ENCODE assay signal across 5 fruit fly cellular contexts in genomic region chr3L:3399249-3399922, dm6.
A peak's percentile ranks its signal among the peaks of the same experiment; 100 is the strongest.
TF ChIP-seq lines count a peak whose summit lies in the region.

No protein-coding gene starts in this region.

- TF ChIP-seq CTCF in whole organism, embryonic (GFP tag; optimal IDR thresholded peaks at IDR 0.05; lab: Kevin White, UChicago) = no peak

TF ChIP-seq in whole organism, adult, 20 proteins besides CTCF, POLR2A, EP300 and RAD21:
- TF ChIP-seq tj (GFP tag; optimal IDR thresholded peaks at IDR 0.05; lab: Kevin White, UChicago) = no peak
- TF ChIP-seq CG12768 (GFP tag; optimal IDR thresholded peaks at IDR 0.05; lab: Kevin White, UChicago) = no peak
- TF ChIP-seq CG33017 (tag; optimal IDR thresholded peaks at IDR 0.05; lab: Kevin White, UChicago) = peak; percentile 8
- TF ChIP-seq CG5204 (GFP tag; optimal IDR thresholded peaks at IDR 0.05; lab: Kevin White, UChicago) = no peak
- no peak for TF ChIP-seq CG14711 (tag; optimal IDR thresholded peaks at IDR 0.05; lab: Kevin White, UChicago)
- TF ChIP-seq cic (GFP tag; optimal IDR thresholded peaks at IDR 0.05; lab: Kevin White, UChicago) = peak; percentile 51
- TF ChIP-seq pad (GFP tag; optimal IDR thresholded peaks at IDR 0.05; lab: Kevin White, UChicago) = no peak
- no peak for TF ChIP-seq toe (GFP tag; optimal IDR thresholded peaks at IDR 0.05; lab: Kevin White, UChicago)
- TF ChIP-seq CG7045 (GFP tag; optimal IDR thresholded peaks at IDR 0.05; lab: Kevin White, UChicago) = no peak

TF ChIP-seq in whole organism, embryonic, 481 proteins besides CTCF, POLR2A, EP300 and RAD21 (continues in another document):
- TF ChIP-seq CG8388 (GFP tag; optimal IDR thresholded peaks at IDR 0.05; lab: Kevin White, UChicago) (peak; percentile 23), Sox102F (GFP tag; optimal IDR thresholded peaks at IDR 0.05; lab: Kevin White, UChicago) (peak; percentile 38), Drgx (GFP tag; IDR thresholded peaks at IDR 0.05; lab: Robert Waterston, UW) (peak; percentile 62), CG31441 (GFP tag; IDR thresholded peaks at IDR 0.05; lab: Robert Waterston, UW) (peak; percentile 34; the same call in 1 of the 2 replicates), unpg (GFP tag; optimal IDR thresholded peaks at IDR 0.05; lab: Kevin White, UChicago) (peak; percentile 11), CG15696 (tag; optimal IDR thresholded peaks at IDR 0.05; lab: Kevin White, UChicago) (peak; percentile 16), prd (optimal IDR thresholded peaks at IDR 0.05; lab: Kevin White, UChicago) (no peak), prd (GFP tag; IDR thresholded peaks at IDR 0.05; lab: Robert Waterston, UW) (0 out of 3 replicates have a peak, but pooled peaks have one; percentile 21), gem (tag; optimal IDR thresholded peaks at IDR 0.05; lab: Kevin White, UChicago) (peak; percentile 36), row (GFP tag; IDR thresholded peaks at IDR 0.05; lab: Robert Waterston, UW) (0 out of 3 replicates have a peak, but pooled peaks have one; percentile 7), Med (GFP tag; lab: Kevin White, UChicago) (peak; percentile 26), CG31224 (GFP tag; IDR thresholded peaks at IDR 0.05; lab: Robert Waterston, UW) (no peak), sens (GFP tag; lab: Kevin White, UChicago) (peak; percentile 84), schlank (tag; optimal IDR thresholded peaks at IDR 0.05; lab: Kevin White, UChicago) (no peak), trem (tag; optimal IDR thresholded peaks at IDR 0.05; lab: Kevin White, UChicago) (peak; percentile 68), CG17829 (tag; optimal IDR thresholded peaks at IDR 0.05; lab: Kevin White, UChicago) (peak; percentile 13), CG12391 (tag; optimal IDR thresholded peaks at IDR 0.05; lab: Kevin White, UChicago) (peak; percentile 26), zf30C (GFP tag; optimal IDR thresholded peaks at IDR 0.05; lab: Kevin White, UChicago) (peak; percentile 6), CG4424 (GFP tag; optimal IDR thresholded peaks at IDR 0.05; lab: Kevin White, UChicago) (peak; percentile 16), CG12744 (GFP tag; optimal IDR thresholded peaks at IDR 0.05; lab: Kevin White, UChicago) (no peak), CG8765 (GFP tag; IDR thresholded peaks at IDR 0.05; lab: Robert Waterston, UW) (no peak)

TF ChIP-seq in whole organism, prepupa, 60 proteins besides CTCF, POLR2A, EP300 and RAD21 (continues in another document):
- TF ChIP-seq vri (GFP tag; optimal IDR thresholded peaks at IDR 0.05; lab: Kevin White, UChicago) (peak; percentile 25), CG8119 (GFP tag; IDR thresholded peaks at IDR 0.05; lab: Robert Waterston, UW) (peak; percentile 85), ss (GFP tag; optimal IDR thresholded peaks at IDR 0.05; lab: Kevin White, UChicago) (peak; percentile 44 to 73), Sox102F (GFP tag; optimal IDR thresholded peaks at IDR 0.05; lab: Kevin White, UChicago) (peak; percentile 89), dac (GFP tag; optimal IDR thresholded peaks at IDR 0.05; lab: Kevin White, UChicago) (peak; percentile 76), Sox15 (GFP tag; optimal IDR thresholded peaks at IDR 0.05; lab: Kevin White, UChicago) (peak; percentile 84), CG6163 (GFP tag; IDR thresholded peaks at IDR 0.05; lab: Robert Waterston, UW) (peak; percentile 72; the same call in 2 of the 3 replicates), CG10669 (GFP tag; optimal IDR thresholded peaks at IDR 0.05; lab: Kevin White, UChicago) (peak; percentile 84), fkh (GFP tag; optimal IDR thresholded peaks at IDR 0.05; lab: Kevin White, UChicago) (no peak), CG6808 (GFP tag; optimal IDR thresholded peaks at IDR 0.05; lab: Kevin White, UChicago) (peak; percentile 77), Hr39 (GFP tag; optimal IDR thresholded peaks at IDR 0.05; lab: Kevin White, UChicago) (peak; percentile 88), CG10631 (GFP tag; optimal IDR thresholded peaks at IDR 0.05; lab: Kevin White, UChicago) (peak; percentile 90), CG4318 (GFP tag; optimal IDR thresholded peaks at IDR 0.05; lab: Kevin White, UChicago) (peak; percentile 84), Eip75B (GFP tag; optimal IDR thresholded peaks at IDR 0.05; lab: Kevin White, UChicago) (peak; percentile 91), CG9139 (GFP tag; optimal IDR thresholded peaks at IDR 0.05; lab: Kevin White, UChicago) (peak; percentile 41), acj6 (GFP tag; optimal IDR thresholded peaks at IDR 0.05; lab: Kevin White, UChicago) (peak; percentile 88), CG16779 (tag; optimal IDR thresholded peaks at IDR 0.05; lab: Kevin White, UChicago) (peak; percentile 75), CG34406 (GFP tag; optimal IDR thresholded peaks at IDR 0.05; lab: Kevin White, UChicago) (peak; percentile 91), achi (GFP tag; optimal IDR thresholded peaks at IDR 0.05; lab: Kevin White, UChicago) (peak; percentile 86), CG15336 (GFP tag; IDR thresholded peaks at IDR 0.05; lab: Robert Waterston, UW) (peak; percentile 85), CG11762 (GFP tag; optimal IDR thresholded peaks at IDR 0.05; lab: Kevin White, UChicago; ENCODE audit: insufficient read depth) (peak; percentile 81)

TF ChIP-seq in whole organism, pupa, 21 proteins besides CTCF, POLR2A, EP300 and RAD21:
- TF ChIP-seq CG8159 (tag; optimal IDR thresholded peaks at IDR 0.05; lab: Kevin White, UChicago) = peak; percentile 92
- peak; percentile 53 for TF ChIP-seq D1 (tag; optimal IDR thresholded peaks at IDR 0.05; lab: Kevin White, UChicago)
- peak; percentile 85 for TF ChIP-seq CG9948 (tag; optimal IDR thresholded peaks at IDR 0.05; lab: Kevin White, UChicago)
- TF ChIP-seq CG15710 (tag; optimal IDR thresholded peaks at IDR 0.05; lab: Kevin White, UChicago) = peak; percentile 80
- TF ChIP-seq Pif1B (GFP tag; optimal IDR thresholded peaks at IDR 0.05; lab: Kevin White, UChicago) = peak; percentile 68
- TF ChIP-seq EcR (GFP tag; optimal IDR thresholded peaks at IDR 0.05; lab: Kevin White, UChicago) = peak; percentile 66
- no peak for TF ChIP-seq rn (GFP tag; IDR thresholded peaks at IDR 0.05; lab: Robert Waterston, UW)
- TF ChIP-seq CG17806 (tag; optimal IDR thresholded peaks at IDR 0.05; lab: Kevin White, UChicago) = peak; percentile 85
- peak; percentile 33 for TF ChIP-seq gl (tag; optimal IDR thresholded peaks at IDR 0.05; lab: Kevin White, UChicago)
- peak; percentile 87 for TF ChIP-seq Snoo (tag; optimal IDR thresholded peaks at IDR 0.05; lab: Kevin White, UChicago)
- peak; percentile 91 for TF ChIP-seq CG14655 (GFP tag; optimal IDR thresholded peaks at IDR 0.05; lab: Kevin White, UChicago)
- TF ChIP-seq CG4496 (GFP tag; IDR thresholded peaks at IDR 0.05; lab: Robert Waterston, UW) = peak; percentile 79
- TF ChIP-seq CG12605 (GFP tag; IDR thresholded peaks at IDR 0.05; lab: Robert Waterston, UW) = peak; percentile 43; the same call in 1 of the 2 replicates
- peak; percentile 41 for TF ChIP-seq CG13204 (GFP tag; optimal IDR thresholded peaks at IDR 0.05; lab: Kevin White, UChicago)
- TF ChIP-seq CG34367 (tag; optimal IDR thresholded peaks at IDR 0.05; lab: Kevin White, UChicago) = peak; percentile 70
- peak; percentile 65 for TF ChIP-seq Ets98B (GFP tag; IDR thresholded peaks at IDR 0.05; lab: Robert Waterston, UW)
- TF ChIP-seq fd96Ca (GFP tag; IDR thresholded peaks at IDR 0.05; lab: Robert Waterston, UW) = peak; percentile 58
- TF ChIP-seq CG10348 (GFP tag; IDR thresholded peaks at IDR 0.05; lab: Robert Waterston, UW) = peak; percentile 42; the same call in 1 of the 2 replicates
- peak; percentile 84 for TF ChIP-seq CG32121 (GFP tag; IDR thresholded peaks at IDR 0.05; lab: Robert Waterston, UW)
- peak; percentile 90 for TF ChIP-seq CG8301 (tag; optimal IDR thresholded peaks at IDR 0.05; lab: Kevin White, UChicago)
- peak; percentile 83 for TF ChIP-seq Pif1A (GFP tag; optimal IDR thresholded peaks at IDR 0.05; lab: Kevin White, UChicago)
TF ChIP-seq in whole organism, pupa: peak in this region for 20.

TF ChIP-seq in whole organism, wandering third instar larva, 38 proteins besides CTCF, POLR2A, EP300 and RAD21 (continues in another document):
- TF ChIP-seq psq (GFP tag; optimal IDR thresholded peaks at IDR 0.05; lab: Kevin White, UChicago) (peak; percentile 78), Jra (GFP tag; optimal IDR thresholded peaks at IDR 0.05; lab: Kevin White, UChicago) (no peak), dl (GFP tag; optimal IDR thresholded peaks at IDR 0.05; lab: Kevin White, UChicago; ENCODE audit: insufficient read depth in 1 of 2, partially characterized antibody in 2 of 2) (no peak), h (GFP tag; optimal IDR thresholded peaks at IDR 0.05; lab: Kevin White, UChicago) (peak; percentile 79), Sp1 (GFP tag; optimal IDR thresholded peaks at IDR 0.05; lab: Kevin White, UChicago) (peak; percentile 81), CrebA (GFP tag; optimal IDR thresholded peaks at IDR 0.05; lab: Kevin White, UChicago; ENCODE audit: borderline replicate concordance) (no peak), Rel (GFP tag; optimal IDR thresholded peaks at IDR 0.05; lab: Kevin White, UChicago) (no peak), Rel (tag; optimal IDR thresholded peaks at IDR 0.05; lab: Kevin White, UChicago) (peak; percentile 77), rgr (GFP tag; optimal IDR thresholded peaks at IDR 0.05; lab: Kevin White, UChicago) (peak; percentile 72), Dif (GFP tag; optimal IDR thresholded peaks at IDR 0.05; lab: Kevin White, UChicago; ENCODE audit: partially characterized antibody) (no peak), dmrt93B (GFP tag; optimal IDR thresholded peaks at IDR 0.05; lab: Kevin White, UChicago) (peak; percentile 75), Mio (GFP tag; optimal IDR thresholded peaks at IDR 0.05; lab: Kevin White, UChicago) (no peak), Myc (optimal IDR thresholded peaks at IDR 0.05; lab: Kevin White, UChicago) (no peak), Hr78 (GFP tag; optimal IDR thresholded peaks at IDR 0.05; lab: Kevin White, UChicago) (no peak), woc (GFP tag; optimal IDR thresholded peaks at IDR 0.05; lab: Kevin White, UChicago) (peak; percentile 56), CG9705 (GFP tag; optimal IDR thresholded peaks at IDR 0.05; lab: Kevin White, UChicago) (peak; percentile 41), Hr83 (GFP tag; optimal IDR thresholded peaks at IDR 0.05; lab: Kevin White, UChicago; ENCODE audit: poor library complexity, severe bottlenecking) (no peak), tai (GFP tag; optimal IDR thresholded peaks at IDR 0.05; lab: Kevin White, UChicago) (peak; percentile 24), brk (GFP tag; optimal IDR thresholded peaks at IDR 0.05; lab: Kevin White, UChicago) (peak; percentile 44), lola (GFP tag; optimal IDR thresholded peaks at IDR 0.05; lab: Kevin White, UChicago) (no peak), CG32264 (GFP tag; optimal IDR thresholded peaks at IDR 0.05; lab: Kevin White, UChicago) (no peak), Hnf4 (GFP tag; optimal IDR thresholded peaks at IDR 0.05; lab: Kevin White, UChicago) (peak; percentile 58), Vsx2 (GFP tag; optimal IDR thresholded peaks at IDR 0.05; lab: Kevin White, UChicago; ENCODE audit: partially characterized antibody) (no peak), fru (GFP tag; optimal IDR thresholded peaks at IDR 0.05; lab: Kevin White, UChicago) (peak; percentile 79), br (GFP tag; optimal IDR thresholded peaks at IDR 0.05; lab: Kevin White, UChicago) (peak; percentile 78), sage (GFP tag; optimal IDR thresholded peaks at IDR 0.05; lab: Kevin White, UChicago) (no peak)
